Worm (Caenorhabditis elegans): ENCODE data around the gene T04F8.3.

T04F8.3 gene

ce11 chrX:11656519-11657006 is 1.9 kb upstream of the T04F8.3 start, which contains the start of gene T04F8.2 (continued):
- TF ChIP-seq unc-62 (GFP tag; optimal IDR thresholded peaks at IDR 0.05 in 1 of 2) (peak in 1 of 2 experiments; percentile 98), unc-62 (tag; optimal IDR thresholded peaks at IDR 0.05) (no peak), pha-4 (GFP tag; IDR thresholded peaks at IDR 0.05) (no peak), pha-4 (tag; optimal IDR thresholded peaks at IDR 0.05) (peak; percentile 78), ztf-7 (tag; optimal IDR thresholded peaks at IDR 0.05) (peak; percentile 55), lin-13 (GFP tag; optimal IDR thresholded peaks at IDR 0.05) (peak; percentile 25), nhr-25 (tag; optimal IDR thresholded peaks at IDR 0.05; ENCODE audit: borderline replicate concordance, insufficient read depth) (peak; percentile 57), hif-1 (tag; optimal IDR thresholded peaks at IDR 0.05) (peak in 1 of 2 experiments; percentile 43), lsy-2 (tag; optimal IDR thresholded peaks at IDR 0.05) (peak in 1 of 2 experiments; percentile 77), F37D6.2 (tag; optimal IDR thresholded peaks at IDR 0.05) (no peak), madf-9 (GFP tag; conservative IDR thresholded peaks at IDR 0.05) (no peak), dve-1 (tag; optimal IDR thresholded peaks at IDR 0.05; ENCODE audit: insufficient read depth) (peak; percentile 90), daf-8 (GFP tag; IDR thresholded peaks at IDR 0.05) (no peak), php-3 (GFP tag; IDR thresholded peaks at IDR 0.05) (no peak), fkh-10 (GFP tag; optimal IDR thresholded peaks at IDR 0.05) (no peak)

- TF ChIP-seq nhr-6 (tag; optimal IDR thresholded peaks at IDR 0.05): peak; percentile 37
- TF ChIP-seq madf-5 (GFP tag; IDR thresholded peaks at IDR 0.05): no peak
- TF ChIP-seq ZK546.5 (tag; optimal IDR thresholded peaks at IDR 0.05): no peak
- peak; percentile 6 for TF ChIP-seq T20F7.1 (GFP tag; optimal IDR thresholded peaks at IDR 0.05)
- no peak for TF ChIP-seq ceh-44 (GFP tag; IDR thresholded peaks at IDR 0.05)
- peak; percentile 13 for TF ChIP-seq nhr-102 (tag; optimal IDR thresholded peaks at IDR 0.05)
- TF ChIP-seq nhr-10 (tag; optimal IDR thresholded peaks at IDR 0.05): peak; percentile 58
- peak; percentile 97 for TF ChIP-seq pqm-1 (tag; optimal IDR thresholded peaks at IDR 0.05)
- no peak for TF ChIP-seq sdz-12 (GFP tag; optimal IDR thresholded peaks at IDR 0.05)
- peak; percentile 60 for TF ChIP-seq php-3 (GFP tag; IDR thresholded peaks at IDR 0.05)
- TF ChIP-seq egl-43 (GFP tag; IDR thresholded peaks at IDR 0.05): no peak
- TF ChIP-seq F49E8.2 (tag; optimal IDR thresholded peaks at IDR 0.05; ENCODE audit: borderline replicate concordance): no peak
- peak; percentile 84 for TF ChIP-seq nhr-48 (tag; optimal IDR thresholded peaks at IDR 0.05)
- TF ChIP-seq hlh-11 (tag; optimal IDR thresholded peaks at IDR 0.05): peak; percentile 82
- TF ChIP-seq lin-39 (tag; optimal IDR thresholded peaks at IDR 0.05): no peak
- TF ChIP-seq daf-16 (GFP tag; optimal IDR thresholded peaks at IDR 0.05): no peak
- peak; percentile 98 for TF ChIP-seq daf-16 (tag; optimal IDR thresholded peaks at IDR 0.05)
- TF ChIP-seq egl-27 (tag; optimal IDR thresholded peaks at IDR 0.05): no peak
- TF ChIP-seq Y5F2A.4 (GFP tag; optimal IDR thresholded peaks at IDR 0.05): no peak
- peak; percentile 63 for TF ChIP-seq mep-1 (tag; optimal IDR thresholded peaks at IDR 0.05)
- no peak for TF ChIP-seq arid-1 (GFP tag; conservative IDR thresholded peaks at IDR 0.05)
- TF ChIP-seq nhr-28 (tag; optimal IDR thresholded peaks at IDR 0.05): peak; percentile 90
- TF ChIP-seq nhr-77 (tag; optimal IDR thresholded peaks at IDR 0.05): peak; percentile 90
- peak; percentile 95 for TF ChIP-seq dve-1 (tag; optimal IDR thresholded peaks at IDR 0.05; ENCODE audit: insufficient read depth)
- peak; percentile 55 for TF ChIP-seq mxl-3 (GFP tag; optimal IDR thresholded peaks at IDR 0.05)
- no peak for TF ChIP-seq ceh-20 (GFP tag; IDR thresholded peaks at IDR 0.05)
- peak in 1 of 2 experiments; percentile 23 for TF ChIP-seq hif-1 (tag; optimal IDR thresholded peaks at IDR 0.05)
- peak; percentile 75 for TF ChIP-seq lin-1 (GFP tag; IDR thresholded peaks at IDR 0.05)
- TF ChIP-seq attf-4 (tag; optimal IDR thresholded peaks at IDR 0.05): no peak
- TF ChIP-seq lsy-2 (tag; optimal IDR thresholded peaks at IDR 0.05): peak in 1 of 2 experiments; percentile 32
- TF ChIP-seq aha-1 (tag): peak; percentile 32
- TF ChIP-seq ces-1 (GFP tag; optimal IDR thresholded peaks at IDR 0.05): no peak
- TF ChIP-seq F10B5.3 (tag; optimal IDR thresholded peaks at IDR 0.05): no peak
- peak; percentile 95 for TF ChIP-seq dmd-6 (GFP tag; IDR thresholded peaks at IDR 0.05)
- TF ChIP-seq zfp-3 (GFP tag; conservative IDR thresholded peaks at IDR 0.05): no peak
- no peak for TF ChIP-seq unc-130 (GFP tag; optimal IDR thresholded peaks at IDR 0.05)
- peak; percentile 71 for TF ChIP-seq ztf-7 (tag; optimal IDR thresholded peaks at IDR 0.05)
- TF ChIP-seq Y75B8A.6 (GFP tag; IDR thresholded peaks at IDR 0.05): no peak
- no peak for TF ChIP-seq dpl-1 (GFP tag; optimal IDR thresholded peaks at IDR 0.05)
Observed at ce11 chrX:11661625-11662024, 3.2 kb downstream of the T04F8.3 start, which contains the start of gene sfxn-1.5. sfxn-1.5 (minus strand) TSS chrX:11661660.

Data from whole organism, L4 larva.